Worm (Caenorhabditis elegans) whole organism, late embryonic: ENCODE results near the gene C30B5.17.

Experiments
- ceh-14 ChIP-seq: sonication (generic microtip); optimal IDR thresholded peaks from 2 replicates; lab custom pipeline; 2016; ENCODE audit warnings: missing genotype, missing genetic modification characterization, missing compliant biosample characterization
- elt-2 ChIP-seq: sonication (generic microtip); optimal IDR thresholded peaks from 2 replicates; lab custom pipeline; 2016; ENCODE audit warnings: missing genetic modification reagents, missing genetic modification characterization, missing compliant biosample characterization
- madf-2 ChIP-seq: sonication (generic microtip); optimal IDR thresholded peaks from 2 replicates; lab custom pipeline; 2017; ENCODE audit warnings: missing genetic modification characterization, missing compliant biosample characterization
- mec-3 ChIP-seq: sonication (generic microtip); optimal IDR thresholded peaks from 2 replicates; lab custom pipeline; 2016; ENCODE audit warnings: borderline replicate concordance, missing genetic modification characterization, missing compliant biosample characterization
- unc-42 ChIP-seq: sonication (generic microtip); optimal IDR thresholded peaks from 2 replicates; lab custom pipeline; 2016; ENCODE audit warnings: missing genotype, missing genetic modification characterization, missing compliant biosample characterization

DNA sequence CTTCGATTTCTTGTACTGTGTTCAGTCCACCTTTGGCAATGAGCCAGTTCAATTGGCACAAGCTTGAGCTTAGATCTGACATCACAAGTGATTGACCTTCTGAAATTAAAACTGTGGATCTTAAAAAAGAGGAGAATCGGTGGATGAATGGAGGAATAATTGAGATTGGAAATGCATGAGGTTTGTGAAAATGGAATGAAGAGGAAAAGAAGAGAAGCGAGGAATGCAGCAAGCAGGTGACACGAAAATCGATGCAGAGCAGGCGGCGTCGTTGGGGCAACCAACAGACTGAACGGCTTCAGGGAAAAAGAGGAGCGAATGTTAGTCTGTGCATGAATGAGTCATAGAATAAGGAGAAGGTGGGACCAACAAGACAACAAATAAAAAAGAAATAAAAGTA is 11.5 kb downstream of the C30B5.17 start, which contains the start of gene fkh-8:
- TF ChIP-seq ceh-14 (tag; lab: Kevin White, UChicago): no peak
- no peak for TF ChIP-seq elt-2 (tag; lab: Kevin White, UChicago)
- TF ChIP-seq mec-3 (tag; lab: Kevin White, UChicago): no peak
- no peak for TF ChIP-seq unc-42 (tag; lab: Kevin White, UChicago)
- no peak for TF ChIP-seq madf-2
